Fruit fly (Drosophila melanogaster): ENCODE data around the gene cpo.

dm6 chr3R:17968632-17969031 lies 49.0 kb downstream of the cpo start:
- TF ChIP-seq CG7045 (GFP tag; optimal IDR thresholded peaks at IDR 0.05) (no peak), kay (GFP tag; ENCODE audit: borderline replicate concordance) (no peak), CG12768 (GFP tag; optimal IDR thresholded peaks at IDR 0.05) (no peak), cic (GFP tag; optimal IDR thresholded peaks at IDR 0.05) (no peak), CG33017 (tag; optimal IDR thresholded peaks at IDR 0.05) (no peak), Clk (GFP tag; optimal IDR thresholded peaks at IDR 0.05) (no peak)

All from whole organism, adult.